Fruit fly (Drosophila melanogaster) whole organism, embryonic: ENCODE results near the gene CG44836.

Source experiments
- Atf3 ChIP-seq: fragments of 200-800 bp; sonication (Bioruptor generic); optimal IDR thresholded peaks from 3 replicates; lab custom pipeline; 2016; ENCODE audit warnings: missing biosample characterization, missing genetic modification characterization
- B-H2 ChIP-seq: fragments of 200-800 bp; sonication (Bioruptor generic); optimal IDR thresholded peaks from 2 replicates; lab custom pipeline; 2018; ENCODE audit warnings: missing biosample characterization, mild to moderate bottlenecking, missing genetic modification characterization
- BEAF-32 ChIP-seq: fragments of 200-800 bp; sonication (Bioruptor generic); optimal IDR thresholded peaks from 3 replicates; lab custom pipeline; 2017; ENCODE audit warnings: missing biosample characterization, missing genetic modification characterization, mild to moderate bottlenecking, moderate library complexity, missing genetic modification reagents
- Blimp-1 ChIP-seq: fragments of 200-800 bp; sonication (Bioruptor generic); optimal IDR thresholded peaks from 3 replicates; lab custom pipeline; 2018; ENCODE audit warnings: missing biosample characterization, missing genetic modification characterization, mild to moderate bottlenecking, moderate library complexity, missing genetic modification reagents
- CG11093 ChIP-seq: fragments of 200-800 bp; sonication (Bioruptor generic); IDR thresholded peaks from 3 replicates; pipeline ENCODE4 v1.3.6; 2022; ENCODE audit warnings: missing biosample characterization, missing genetic modification characterization
- CG12236 ChIP-seq: fragments of 200-800 bp; sonication (Bioruptor generic); optimal IDR thresholded peaks from 2 replicates; lab custom pipeline; 2016; ENCODE audit warnings: missing biosample characterization, missing genetic modification characterization
- CG13775 ChIP-seq: fragments of 200-800 bp; sonication (Bioruptor generic); optimal IDR thresholded peaks from 3 replicates; lab custom pipeline; 2017; ENCODE audit warnings: missing biosample characterization, mild to moderate bottlenecking, missing genetic modification characterization
- CG1529 ChIP-seq: fragments of 200-800 bp; sonication (Bioruptor generic); optimal IDR thresholded peaks from 3 replicates; lab custom pipeline; 2018; ENCODE audit warnings: missing biosample characterization, missing genetic modification characterization
- CG15696 ChIP-seq: fragments of 200-800 bp; sonication (Bioruptor generic); optimal IDR thresholded peaks from 2 replicates; lab custom pipeline; 2019; ENCODE audit warnings: missing biosample characterization, mild to moderate bottlenecking, missing genetic modification characterization, moderate library complexity
- CG17829 ChIP-seq: fragments of 200-800 bp; optimal IDR thresholded peaks from 2 replicates; lab custom pipeline; 2019; ENCODE audit warnings: missing biosample characterization, mild to moderate bottlenecking, missing genetic modification characterization, moderate library complexity
- CG18599 ChIP-seq: fragments of 200-800 bp; sonication (Bioruptor generic); optimal IDR thresholded peaks from 3 replicates; lab custom pipeline; 2017; ENCODE audit warnings: missing biosample characterization, missing genetic modification characterization, mild to moderate bottlenecking, moderate library complexity, missing genetic modification reagents
- CG18764 ChIP-seq: fragments of 200-800 bp; sonication (Bioruptor generic); optimal IDR thresholded peaks from 3 replicates; lab custom pipeline; 2016; ENCODE audit warnings: missing biosample characterization, missing genetic modification characterization
- CG2712 ChIP-seq: fragments of 200-800 bp; optimal IDR thresholded peaks from 3 replicates; lab custom pipeline; 2019; ENCODE audit warnings: missing biosample characterization, mild to moderate bottlenecking, missing genetic modification characterization, moderate library complexity
- CG31224 ChIP-seq: fragments of 200-800 bp; sonication (Bioruptor generic); IDR thresholded peaks from 2 replicates; pipeline ENCODE4 v1.3.6; 2022; ENCODE audit warnings: missing biosample characterization, missing genetic modification characterization
- CG34422 ChIP-seq: fragments of 200-800 bp; sonication (Bioruptor generic); IDR thresholded peaks from 3 replicates; pipeline ENCODE4 v1.3.6; 2022; ENCODE audit warnings: missing biosample characterization, missing genetic modification characterization
- CG7372 ChIP-seq: fragments of 200-800 bp; sonication (Bioruptor generic); IDR thresholded peaks from 2 replicates; pipeline ENCODE4 v1.3.6; 2022; ENCODE audit warnings: missing biosample characterization, missing genetic modification characterization
- CG7839 ChIP-seq: fragments of 200-800 bp; sonication (Bioruptor generic); optimal IDR thresholded peaks from 3 replicates; lab custom pipeline; 2018; ENCODE audit warnings: missing biosample characterization, mild to moderate bottlenecking, missing genetic modification characterization, moderate library complexity
- CG7928 ChIP-seq: fragments of 200-800 bp; sonication (Bioruptor generic); optimal IDR thresholded peaks from 2 replicates; lab custom pipeline; 2017; ENCODE audit warnings: missing biosample characterization, mild to moderate bottlenecking, missing genetic modification characterization
- CG8089 ChIP-seq: fragments of 200-800 bp; sonication (Bioruptor generic); optimal IDR thresholded peaks from 3 replicates; lab custom pipeline; 2016; ENCODE audit warnings: missing biosample characterization, missing genetic modification characterization
- CG8290 ChIP-seq, 3 experiments: fragments of 200-800 bp; sonication (Bioruptor generic); optimal IDR thresholded peaks; 2 replicates each; lab custom pipeline; 2016 to 2019; ENCODE audit warnings: missing biosample characterization in 3 of 3, missing genetic modification characterization in 3 of 3, mild to moderate bottlenecking in 2 of 3, moderate library complexity in 1 of 3
- CG8924 ChIP-seq: fragments of 200-800 bp; optimal IDR thresholded peaks from 3 replicates; lab custom pipeline; 2019; ENCODE audit warnings: missing biosample characterization, mild to moderate bottlenecking, missing genetic modification characterization, moderate library complexity
- CG9215 ChIP-seq: fragments of 200-800 bp; sonication (Bioruptor generic); IDR thresholded peaks from 2 replicates; pipeline ENCODE4 v1.3.6; 2022; ENCODE audit warnings: missing biosample characterization, missing genetic modification characterization
- CoRest ChIP-seq: fragments of 200-800 bp; sonication (Bioruptor generic); optimal IDR thresholded peaks from 3 replicates; lab custom pipeline; 2018; ENCODE audit warnings: missing biosample characterization, mild to moderate bottlenecking, missing genetic modification characterization, moderate library complexity
- Dfd ChIP-seq, 2 experiments: fragments of >200 bp; optimal IDR thresholded peaks; 2 replicates each; lab custom pipeline; 2017; ENCODE audit warnings: missing biosample characterization in 2 of 2, missing genetic modification characterization in 2 of 2
- Dip2 ChIP-seq: fragments of 200-800 bp; sonication (Bioruptor generic); IDR thresholded peaks from 2 replicates; pipeline ENCODE4 v1.3.6; 2022; ENCODE audit warnings: missing biosample characterization, missing genetic modification characterization
- Eip74EF ChIP-seq, 2 experiments: fragments of 200-800 bp in 1 of 2; fragments of >200 bp in 1 of 2; sonication (Bioruptor generic) in 1 of 2; optimal IDR thresholded peaks; 2 replicates each; lab custom pipeline; 2017 to 2019; ENCODE audit warnings: missing biosample characterization in 2 of 2, missing genetic modification characterization in 2 of 2, mild to moderate bottlenecking in 1 of 2, moderate library complexity in 1 of 2
- HHEX ChIP-seq: fragments of 200-800 bp; sonication (Bioruptor generic); optimal IDR thresholded peaks from 3 replicates; lab custom pipeline; 2017; ENCODE audit warnings: missing biosample characterization, mild to moderate bottlenecking, missing genetic modification characterization, missing genetic modification reagents
- Hr39 ChIP-seq: fragments of >200 bp; optimal IDR thresholded peaks from 2 replicates; lab custom pipeline; 2017
- NC2β ChIP-seq: fragments of 200-800 bp; sonication (Bioruptor generic); optimal IDR thresholded peaks from 2 replicates; lab custom pipeline; 2016; ENCODE audit warnings: missing biosample characterization, missing genetic modification characterization
- NFAT ChIP-seq: fragments of 200-800 bp; sonication (Bioruptor generic); IDR thresholded peaks from 2 replicates; pipeline ENCODE4 v1.3.6; 2022; ENCODE audit warnings: missing biosample characterization, missing genetic modification characterization
- NfI ChIP-seq: fragments of 200-800 bp; sonication (Bioruptor generic); optimal IDR thresholded peaks from 3 replicates; lab custom pipeline; 2018; ENCODE audit warnings: missing biosample characterization, mild to moderate bottlenecking, missing genetic modification characterization, moderate library complexity
- Sry-δ ChIP-seq: fragments of 200-800 bp; sonication (Bioruptor generic); optimal IDR thresholded peaks from 2 replicates; lab custom pipeline; 2016; ENCODE audit warnings: missing biosample characterization, missing genetic modification characterization
- Stat92E ChIP-seq, 3 experiments: fragments of >200 bp in 2 of 3; fragments of 200-800 bp in 1 of 3; sonication (Bioruptor generic) in 1 of 3; optimal IDR thresholded peaks; 2 replicates each; lab custom pipeline; 2017 to 2019; ENCODE audit warnings: missing biosample characterization in 3 of 3, missing genetic modification characterization in 3 of 3, mild to moderate bottlenecking in 1 of 3, moderate library complexity in 1 of 3
- Vsx1 ChIP-seq: fragments of 200-800 bp; sonication (Bioruptor generic); optimal IDR thresholded peaks from 2 replicates; lab custom pipeline; 2017; ENCODE audit warnings: missing biosample characterization, mild to moderate bottlenecking, missing genetic modification characterization, missing genetic modification reagents
- ab ChIP-seq: fragments of 200-800 bp; sonication (Bioruptor generic); optimal IDR thresholded peaks from 2 replicates; lab custom pipeline; 2016; ENCODE audit warnings: missing biosample characterization, missing genetic modification characterization
- bab2 ChIP-seq: fragments of 200-800 bp; sonication (Bioruptor generic); optimal IDR thresholded peaks from 2 replicates; lab custom pipeline; 2016; ENCODE audit warnings: missing biosample characterization, missing genetic modification characterization
- bbx ChIP-seq: fragments of 200-800 bp; sonication (Bioruptor generic); IDR thresholded peaks from 2 replicates; pipeline ENCODE4 v1.3.6; 2022; ENCODE audit warnings: missing biosample characterization, missing genetic modification characterization; ENCODE audit not compliant: partially characterized antibody
- croc ChIP-seq: fragments of 200-800 bp; sonication (Bioruptor generic); conservative IDR thresholded peaks from 3 replicates; pipeline ENCODE4 v1.3.6; 2022; ENCODE audit warnings: missing biosample characterization, missing genetic modification characterization
- fu2 ChIP-seq: fragments of 200-800 bp; sonication (Bioruptor generic); optimal IDR thresholded peaks from 2 replicates; lab custom pipeline; 2016; ENCODE audit warnings: missing biosample characterization, missing genetic modification characterization
- hb ChIP-seq: fragments of 200-800 bp; sonication (Bioruptor generic); IDR thresholded peaks from 3 replicates; pipeline ENCODE4 v1.3.6; 2022; ENCODE audit warnings: missing biosample characterization, missing genetic modification characterization; ENCODE audit not compliant: partially characterized antibody
- hth ChIP-seq: fragments of >200 bp; optimal IDR thresholded peaks from 2 replicates; lab custom pipeline; 2017; ENCODE audit warnings: inconsistent platforms
- kah ChIP-seq: fragments of 200-800 bp; sonication (Bioruptor generic); optimal IDR thresholded peaks from 2 replicates; lab custom pipeline; 2018; ENCODE audit warnings: missing biosample characterization, mild to moderate bottlenecking, missing genetic modification characterization
- nom ChIP-seq: fragments of 200-800 bp; sonication (Bioruptor generic); optimal IDR thresholded peaks from 2 replicates; lab custom pipeline; 2017; ENCODE audit warnings: missing biosample characterization, missing genetic modification characterization, mild to moderate bottlenecking, moderate library complexity, missing genetic modification reagents
- odd ChIP-seq: fragments of 200-800 bp; sonication (Bioruptor generic); optimal IDR thresholded peaks from 2 replicates; lab custom pipeline; 2017; ENCODE audit warnings: missing biosample characterization, mild to moderate bottlenecking, missing genetic modification characterization
- org-1 ChIP-seq: fragments of 200-800 bp; sonication (Bioruptor generic); optimal IDR thresholded peaks from 2 replicates; lab custom pipeline; 2017; ENCODE audit warnings: missing biosample characterization, missing genetic modification characterization
- pb ChIP-seq: fragments of 200-800 bp; sonication (Bioruptor generic); optimal IDR thresholded peaks from 3 replicates; lab custom pipeline; 2016; ENCODE audit warnings: missing biosample characterization, missing genetic modification characterization
- pros ChIP-seq: fragments of 200-800 bp; sonication (Bioruptor generic); optimal IDR thresholded peaks from 3 replicates; lab custom pipeline; 2019; ENCODE audit warnings: missing biosample characterization, mild to moderate bottlenecking, missing genetic modification characterization, moderate library complexity
- stwl ChIP-seq: fragments of 200-800 bp; sonication (Bioruptor generic); optimal IDR thresholded peaks from 3 replicates; lab custom pipeline; 2018; ENCODE audit warnings: missing biosample characterization, mild to moderate bottlenecking, missing genetic modification characterization, moderate library complexity
- trh ChIP-seq: fragments of 200-800 bp; sonication (Bioruptor generic); optimal IDR thresholded peaks from 2 replicates; lab custom pipeline; 2016; ENCODE audit warnings: missing biosample characterization, missing genetic modification characterization
- twi ChIP-seq: fragments of 200-800 bp; optimal IDR thresholded peaks from 2 replicates; lab custom pipeline; 2019; ENCODE audit warnings: missing biosample characterization, mild to moderate bottlenecking, missing genetic modification characterization, moderate library complexity
- wek ChIP-seq: fragments of 200-800 bp; sonication (Bioruptor generic); optimal IDR thresholded peaks from 3 replicates; lab custom pipeline; 2018; ENCODE audit warnings: missing biosample characterization, mild to moderate bottlenecking, missing genetic modification characterization, moderate library complexity

The CG44836 gene

dm6 chr3L:16429451-16429850 lies 29.4 kb upstream of the CG44836 start (continued):
- TF ChIP-seq CG1529 (peak; percentile 29), BEAF-32 (GFP tag; lab: Kevin White, UChicago) (no peak), fu2 (no peak), pb (no peak), CG34422 (GFP tag; lab: Robert Waterston, UW) (no peak), Hr39 (no peak), kah (GFP tag; lab: Kevin White, UChicago) (no peak), HHEX (GFP tag; lab: Kevin White, UChicago) (no peak), B-H2 (GFP tag; lab: Kevin White, UChicago) (no peak), CG7928 (GFP tag; lab: Kevin White, UChicago) (no peak), stwl (no peak), Dip2 (GFP tag; lab: Robert Waterston, UW) (no peak), hth (lab: Kevin White, UChicago) (no peak), Atf3 (GFP tag; lab: Kevin White, UChicago) (no peak), pros (GFP tag; lab: Kevin White, UChicago) (no peak), CG8290 (GFP tag; optimal IDR thresholded peaks at IDR 0.05; lab: Kevin White, UChicago) (no peak), CG8290 (tag; optimal IDR thresholded peaks at IDR 0.05; lab: Kevin White, UChicago) (no peak), CG13775 (GFP tag; lab: Kevin White, UChicago) (no peak), CG8089 (GFP tag; lab: Kevin White, UChicago) (no peak), bbx (GFP tag; lab: Robert Waterston, UW) (no peak), Blimp-1 (GFP tag; lab: Kevin White, UChicago) (peak; percentile 53), CoRest (tag; lab: Kevin White, UChicago) (peak; percentile 20), NfI (GFP tag; lab: Kevin White, UChicago) (no peak), CG11093 (GFP tag; lab: Robert Waterston, UW) (no peak), odd (GFP tag; lab: Kevin White, UChicago) (no peak), CG15696 (no peak), Eip74EF (GFP tag; optimal IDR thresholded peaks at IDR 0.05; lab: Kevin White, UChicago) (no peak), Vsx1 (GFP tag; lab: Kevin White, UChicago) (peak; percentile 15), Sry-δ (GFP tag; lab: Kevin White, UChicago) (no peak), CG2712 (no peak), CG18599 (GFP tag; lab: Kevin White, UChicago) (no peak), org-1 (GFP tag; lab: Kevin White, UChicago) (no peak), twi (tag; lab: Kevin White, UChicago) (no peak), trh (no peak), Dfd (GFP tag; optimal IDR thresholded peaks at IDR 0.05; lab: Kevin White, UChicago) (no peak), CG7839 (tag; lab: Kevin White, UChicago) (no peak), CG12236 (GFP tag; lab: Kevin White, UChicago) (no peak), NC2β (GFP tag; lab: Kevin White, UChicago) (no peak), CG8924 (tag; lab: Kevin White, UChicago) (no peak), NFAT (GFP tag; lab: Robert Waterston, UW) (no peak), nom (GFP tag; lab: Kevin White, UChicago) (no peak), CG7372 (GFP tag; lab: Robert Waterston, UW) (no peak), ab (no peak), CG17829 (no peak), Stat92E (GFP tag; optimal IDR thresholded peaks at IDR 0.05; lab: Kevin White, UChicago) (no peak), hb (GFP tag; lab: Robert Waterston, UW) (no peak), croc (no peak), CG18764 (no peak), CG9215 (no peak), wek (GFP tag; lab: Kevin White, UChicago) (peak; percentile 45), bab2 (GFP tag; lab: Kevin White, UChicago) (no peak), CG31224 (GFP tag; lab: Robert Waterston, UW) (no peak)
